Worm (Caenorhabditis elegans) whole organism, late embryonic: ENCODE data around the gene zag-1.

Experiments
- C08G9.2 ChIP-seq: sonication (generic microtip); optimal IDR thresholded peaks from 2 replicates; lab custom pipeline; 2016; ENCODE audit warnings: mild to moderate bottlenecking, missing genetic modification characterization, moderate library complexity, missing compliant biosample characterization
- C38D4.7 ChIP-seq: fragments of 200-800 bp; sonication (Bioruptor generic); optimal IDR thresholded peaks from 2 replicates; lab custom pipeline; 2018; ENCODE audit warnings: mild to moderate bottlenecking, missing genetic modification characterization, moderate library complexity, missing compliant biosample characterization
- K09A11.1 ChIP-seq: sonication (generic microtip); optimal IDR thresholded peaks from 2 replicates; lab custom pipeline; 2017; ENCODE audit warnings: antibody characterized with exemption, mild to moderate bottlenecking, missing genetic modification characterization, missing compliant biosample characterization; ENCODE audit not compliant: insufficient read depth
- Y22D7AL.16 ChIP-seq: sonication (generic microtip); optimal IDR thresholded peaks from 2 replicates; lab custom pipeline; 2016; ENCODE audit warnings: missing genetic modification characterization, missing compliant biosample characterization
- ceh-18 ChIP-seq: sonication (generic microtip); optimal IDR thresholded peaks from 2 replicates; lab custom pipeline; 2016; ENCODE audit warnings: missing genetic modification characterization, missing compliant biosample characterization
- ceh-2 ChIP-seq: sonication (generic microtip); optimal IDR thresholded peaks from 2 replicates; lab custom pipeline; 2016; ENCODE audit warnings: missing genotype, missing genetic modification characterization, missing compliant biosample characterization
- ceh-31 ChIP-seq: sonication (generic microtip); optimal IDR thresholded peaks from 2 replicates; lab custom pipeline; 2016; ENCODE audit warnings: missing genetic modification characterization, missing compliant biosample characterization
- ceh-34 ChIP-seq: sonication (generic microtip); optimal IDR thresholded peaks from 2 replicates; lab custom pipeline; 2016; ENCODE audit warnings: mild to moderate bottlenecking, missing genetic modification characterization, missing compliant biosample characterization
- ceh-45 ChIP-seq: fragments of 200-800 bp; sonication (Bioruptor generic); IDR thresholded peaks from 2 replicates; pipeline ENCODE4 v1.3.6; 2022; ENCODE audit warnings: missing genetic modification reagents, missing genetic modification characterization, missing compliant biosample characterization
- che-1 ChIP-seq: sonication (generic microtip); optimal IDR thresholded peaks from 2 replicates; lab custom pipeline; 2016; ENCODE audit warnings: mild to moderate bottlenecking, missing genetic modification characterization, missing compliant biosample characterization
- dmd-4 ChIP-seq: sonication (generic microtip); optimal IDR thresholded peaks from 2 replicates; lab custom pipeline; 2016; ENCODE audit warnings: borderline replicate concordance, missing genetic modification characterization, missing compliant biosample characterization
- elt-2 ChIP-seq: sonication (generic microtip); optimal IDR thresholded peaks from 2 replicates; lab custom pipeline; 2016; ENCODE audit warnings: missing genetic modification reagents, missing genetic modification characterization, missing compliant biosample characterization
- elt-4 ChIP-seq: sonication (generic microtip); optimal IDR thresholded peaks from 2 replicates; lab custom pipeline; 2016; ENCODE audit warnings: missing genetic modification characterization, missing compliant biosample characterization
- fax-1 ChIP-seq: sonication (generic microtip); optimal IDR thresholded peaks from 2 replicates; lab custom pipeline; 2016; ENCODE audit warnings: missing genotype, missing genetic modification characterization, missing compliant biosample characterization
- fkh-10 ChIP-seq: fragments of 150-350 bp; optimal IDR thresholded peaks from 2 replicates; lab custom pipeline; 2014; ENCODE audit warnings: missing biosample characterization, missing genetic modification reagents, missing genetic modification characterization
- fkh-6 ChIP-seq: sonication (generic microtip); optimal IDR thresholded peaks from 2 replicates; lab custom pipeline; 2016; ENCODE audit warnings: missing genetic modification characterization, missing compliant biosample characterization
- gmeb-2 ChIP-seq: sonication (generic microtip); optimal IDR thresholded peaks from 2 replicates; lab custom pipeline; 2016; ENCODE audit warnings: missing genetic modification characterization, inconsistent platforms, missing compliant biosample characterization
- hlh-13 ChIP-seq: fragments of 200-800 bp; sonication (Bioruptor generic); optimal IDR thresholded peaks from 2 replicates; lab custom pipeline; 2018; ENCODE audit warnings: mild to moderate bottlenecking, missing genetic modification characterization, missing compliant biosample characterization
- hlh-30 ChIP-seq: sonication (generic microtip); optimal IDR thresholded peaks from 2 replicates; lab custom pipeline; 2017; ENCODE audit warnings: antibody characterized with exemption, missing genetic modification characterization, missing compliant biosample characterization; ENCODE audit not compliant: insufficient read depth
- lim-6 ChIP-seq: sonication (generic microtip); optimal IDR thresholded peaks from 2 replicates; lab custom pipeline; 2016; ENCODE audit warnings: missing genetic modification characterization, missing compliant biosample characterization
- mec-3 ChIP-seq: sonication (generic microtip); optimal IDR thresholded peaks from 2 replicates; lab custom pipeline; 2016; ENCODE audit warnings: borderline replicate concordance, missing genetic modification characterization, missing compliant biosample characterization
- nhr-11 ChIP-seq: fragments of 150-350 bp; optimal IDR thresholded peaks from 2 replicates; lab custom pipeline; 2014; ENCODE audit warnings: missing biosample characterization, missing genetic modification characterization
- pag-3 ChIP-seq: sonication (generic microtip); optimal IDR thresholded peaks from 2 replicates; lab custom pipeline; 2016; ENCODE audit warnings: missing compliant biosample characterization, missing genetic modification characterization, borderline replicate concordance
- pat-9 ChIP-seq: fragments of 200-800 bp; sonication (Bioruptor generic); optimal IDR thresholded peaks from 2 replicates; lab custom pipeline; 2018; ENCODE audit warnings: mild to moderate bottlenecking, missing genetic modification characterization, moderate library complexity, missing compliant biosample characterization
- pha-2 ChIP-seq: sonication (generic microtip); optimal IDR thresholded peaks from 2 replicates; lab custom pipeline; 2017; ENCODE audit warnings: mild to moderate bottlenecking, missing genetic modification characterization, missing compliant biosample characterization
- ref-2 ChIP-seq: sonication (generic microtip); optimal IDR thresholded peaks from 2 replicates; lab custom pipeline; 2016; ENCODE audit warnings: missing genetic modification characterization, missing compliant biosample characterization
- rnt-1 ChIP-seq: sonication (generic microtip); optimal IDR thresholded peaks from 2 replicates; lab custom pipeline; 2016; ENCODE audit warnings: missing genetic modification characterization, missing compliant biosample characterization
- sdc-2 ChIP-seq: sonication (generic microtip); optimal IDR thresholded peaks from 2 replicates; lab custom pipeline; 2016; ENCODE audit warnings: missing genotype, missing genetic modification characterization, missing compliant biosample characterization
- sox-2 ChIP-seq: fragments of 200-800 bp; sonication (Bioruptor generic); IDR thresholded peaks from 2 replicates; pipeline ENCODE4 v1.3.6; 2022; ENCODE audit warnings: missing genetic modification reagents, missing genetic modification characterization, missing compliant biosample characterization
- sox-4 ChIP-seq: sonication (generic microtip); optimal IDR thresholded peaks from 2 replicates; lab custom pipeline; 2017; ENCODE audit warnings: mild to moderate bottlenecking, missing genetic modification characterization, inconsistent platforms, missing compliant biosample characterization
- ttx-3 ChIP-seq: sonication (generic microtip); optimal IDR thresholded peaks from 2 replicates; lab custom pipeline; 2016; ENCODE audit warnings: missing genetic modification reagents, missing genetic modification characterization, missing compliant biosample characterization
- unc-3 ChIP-seq, 2 experiments: fragments of 200-800 bp in 1 of 2; sonication (Bioruptor generic) in 1 of 2; sonication (generic microtip) in 1 of 2; conservative IDR thresholded peaks in 1 of 2; optimal IDR thresholded peaks in 1 of 2; 2 replicates each; pipeline versions ENCODE4 v1.3.6 to Lab custom; 2016 to 2022; ENCODE audit warnings: missing compliant biosample characterization in 2 of 2, missing genetic modification characterization in 2 of 2, missing genetic modification reagents in 1 of 2
- unc-42 ChIP-seq: sonication (generic microtip); optimal IDR thresholded peaks from 2 replicates; lab custom pipeline; 2016; ENCODE audit warnings: missing genotype, missing genetic modification characterization, missing compliant biosample characterization

The zag-1 gene

ce11 chrIV:3902955-3903354 lies 47.3 kb downstream of the zag-1 start, which contains the start of gene F56D6.6:
Gene F56D6.6, plus strand, starts transcription at chrIV:3903255.
- TF ChIP-seq gmeb-2 (no peak), hlh-13 (GFP tag; lab: Kevin White, UChicago) (no peak), C08G9.2 (tag; lab: Kevin White, UChicago) (no peak), rnt-1 (tag; lab: Kevin White, UChicago) (no peak), sox-4 (tag; lab: Kevin White, UChicago) (no peak), ceh-45 (no peak), fkh-6 (tag; lab: Kevin White, UChicago) (no peak), ceh-2 (tag; lab: Kevin White, UChicago) (no peak), unc-3 (GFP tag; conservative IDR thresholded peaks at IDR 0.05; lab: Robert Waterston, UW) (no peak), unc-3 (tag; optimal IDR thresholded peaks at IDR 0.05; lab: Kevin White, UChicago) (no peak), sdc-2 (tag; lab: Kevin White, UChicago) (no peak), elt-4 (tag; lab: Kevin White, UChicago) (no peak), lim-6 (tag; lab: Kevin White, UChicago) (no peak), elt-2 (tag; lab: Kevin White, UChicago) (no peak), K09A11.1 (tag; lab: Kevin White, UChicago) (no peak)

DNA sequence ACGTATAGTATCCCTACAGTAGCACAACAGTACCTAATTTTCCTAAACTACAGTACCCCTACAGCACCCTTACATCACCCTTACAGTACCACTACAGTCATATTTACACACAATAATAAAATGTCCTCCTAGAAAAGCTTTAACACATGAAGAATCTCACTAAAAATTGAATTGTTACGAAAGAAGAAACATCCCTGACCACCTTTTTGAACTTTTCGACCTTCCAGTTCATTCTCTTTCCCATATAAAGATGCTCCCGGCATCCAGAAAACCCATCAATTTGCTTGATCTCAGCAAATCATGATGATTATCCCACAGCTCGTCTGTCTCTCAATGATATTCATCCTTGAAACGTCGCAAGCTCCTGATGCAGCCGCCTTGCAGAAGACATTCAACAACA lies 49.0 kb downstream of the zag-1 start, which contains the start of gene F56D6.21:
Gene F56D6.21, plus strand, starts transcription at position 301 of the 400 bp plus-strand sequence.
- TF ChIP-seq ceh-18, result no peak
- no peak for TF ChIP-seq pag-3
- TF ChIP-seq nhr-11, result no peak
- TF ChIP-seq mec-3 (tag; lab: Kevin White, UChicago), result no peak
- TF ChIP-seq gmeb-2, result no peak
- no peak for TF ChIP-seq fkh-10
- no peak for TF ChIP-seq Y22D7AL.16 (tag; lab: Kevin White, UChicago)
- no peak for TF ChIP-seq che-1 (tag; lab: Kevin White, UChicago)
- no peak for TF ChIP-seq C38D4.7
- TF ChIP-seq, all 69 proteins: peak for 0

- TF ChIP-seq ceh-31, result no peak
- no peak for TF ChIP-seq fax-1
- no peak for TF ChIP-seq C08G9.2 (tag; lab: Kevin White, UChicago)
- TF ChIP-seq K09A11.1 (tag; lab: Kevin White, UChicago), result no peak
- no peak for TF ChIP-seq dmd-4 (tag; lab: Kevin White, UChicago)
- TF ChIP-seq hlh-30 (tag; lab: Kevin White, UChicago), result no peak
- TF ChIP-seq pat-9 (tag; lab: Kevin White, UChicago), result no peak
- TF ChIP-seq, all 69 proteins: peak for 0
Measured at ce11 chrIV:3906393-3906792, 50.8 kb downstream of the zag-1 start, which contains the start of gene F56D6.11. Gene F56D6.11, minus strand, starts transcription at chrIV:3906493.

DNA sequence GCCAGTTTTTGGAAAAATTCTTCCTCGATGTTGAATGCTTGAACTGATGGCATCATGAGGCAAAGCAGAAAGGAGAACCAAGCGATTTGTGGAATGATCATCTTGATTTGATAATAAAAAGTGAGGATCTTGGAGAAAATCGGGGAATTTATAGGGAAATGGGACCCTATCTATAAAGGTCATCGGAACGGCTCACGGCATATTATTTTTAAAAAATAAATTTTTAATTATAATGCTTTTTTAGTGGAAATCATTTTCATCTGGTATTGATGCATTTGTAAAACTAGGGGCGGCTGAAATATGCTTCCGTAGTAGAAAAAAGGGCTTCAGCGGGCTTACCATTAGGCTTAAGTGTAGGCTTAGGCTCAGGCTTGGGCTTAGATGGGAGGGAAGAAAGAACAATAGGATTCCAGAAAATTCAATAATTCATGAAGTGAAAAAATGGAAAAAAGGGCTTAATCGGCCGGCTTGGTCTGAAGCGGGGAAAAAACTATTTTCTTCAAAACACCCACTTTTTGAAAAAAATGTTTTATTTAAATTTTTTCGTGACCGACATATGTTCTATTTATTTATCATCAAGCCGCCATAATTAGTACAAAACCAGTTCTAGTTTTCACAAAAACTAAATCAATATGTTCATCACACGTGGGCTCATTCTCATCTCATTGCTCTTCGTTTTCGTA lies 52.0 kb downstream of the zag-1 start, which contains the start of the genes F56D6.22 and F56D6.12:
Gene F56D6.22, minus strand, starts transcription at position 101 of the 683 bp plus-strand sequence.
Gene F56D6.12, plus strand, starts transcription at position 633 of the 683 bp plus-strand sequence.
- TF ChIP-seq C38D4.7 (no peak), ref-2 (tag; lab: Kevin White, UChicago) (no peak), che-1 (tag; lab: Kevin White, UChicago) (no peak), sox-2 (no peak), unc-42 (tag; lab: Kevin White, UChicago) (no peak), mec-3 (tag; lab: Kevin White, UChicago) (no peak), sdc-2 (tag; lab: Kevin White, UChicago) (no peak), elt-2 (tag; lab: Kevin White, UChicago) (no peak), pha-2 (tag; lab: Kevin White, UChicago) (no peak), ceh-45 (no peak), elt-4 (tag; lab: Kevin White, UChicago) (no peak), ceh-34 (tag; lab: Kevin White, UChicago) (no peak), ttx-3 (tag; lab: Kevin White, UChicago) (no peak), unc-3 (GFP tag; conservative IDR thresholded peaks at IDR 0.05; lab: Robert Waterston, UW) (no peak), unc-3 (tag; optimal IDR thresholded peaks at IDR 0.05; lab: Kevin White, UChicago) (no peak)
- TF ChIP-seq, all 69 proteins: peak for 0
